Worm (Caenorhabditis elegans): ENCODE measurements around the gene W09C2.7.

ce11 chrIV:9624977-9625376 lies 2.8 kb upstream of the W09C2.7 start, which contains the start of gene W09C2.10:
- TF ChIP-seq unc-62 (GFP tag; optimal IDR thresholded peaks at IDR 0.05) (no peak), dmd-4 (tag; optimal IDR thresholded peaks at IDR 0.05) (no peak), lin-13 (GFP tag; optimal IDR thresholded peaks at IDR 0.05) (no peak), unc-39 (tag; optimal IDR thresholded peaks at IDR 0.05) (no peak), nhr-12 (tag; optimal IDR thresholded peaks at IDR 0.05) (no peak), alr-1 (tag; optimal IDR thresholded peaks at IDR 0.05) (no peak), ceh-82 (tag; optimal IDR thresholded peaks at IDR 0.05) (no peak), elt-1 (tag; optimal IDR thresholded peaks at IDR 0.05) (no peak)
